Fruit fly (Drosophila melanogaster) Kc167 (cell line): ENCODE results near the gene ppk31.

Experiments
- Myc ChIP-seq: fragments of >200 bp; optimal IDR thresholded peaks from 2 replicates; lab custom pipeline; 2017; ENCODE audit warnings: missing external identifiers
- Sin3A ChIP-seq: fragments of >200 bp; optimal IDR thresholded peaks from 2 replicates; lab custom pipeline; 2018; ENCODE audit warnings: missing external identifiers
- h ChIP-seq: fragments of >200 bp; optimal IDR thresholded peaks from 3 replicates; lab custom pipeline; 2018; ENCODE audit warnings: missing external identifiers
- insv ChIP-seq: fragments of >200 bp; optimal IDR thresholded peaks from 3 replicates; lab custom pipeline; 2018; ENCODE audit warnings: missing external identifiers
- psq ChIP-seq: fragments of >200 bp; optimal IDR thresholded peaks from 2 replicates; lab custom pipeline; 2017; ENCODE audit warnings: missing external identifiers
- ttk ChIP-seq: sonication (Bioruptor generic); optimal IDR thresholded peaks from 2 replicates; lab custom pipeline; 2017; ENCODE audit warnings: missing external identifiers

The ppk31 gene

DNA sequence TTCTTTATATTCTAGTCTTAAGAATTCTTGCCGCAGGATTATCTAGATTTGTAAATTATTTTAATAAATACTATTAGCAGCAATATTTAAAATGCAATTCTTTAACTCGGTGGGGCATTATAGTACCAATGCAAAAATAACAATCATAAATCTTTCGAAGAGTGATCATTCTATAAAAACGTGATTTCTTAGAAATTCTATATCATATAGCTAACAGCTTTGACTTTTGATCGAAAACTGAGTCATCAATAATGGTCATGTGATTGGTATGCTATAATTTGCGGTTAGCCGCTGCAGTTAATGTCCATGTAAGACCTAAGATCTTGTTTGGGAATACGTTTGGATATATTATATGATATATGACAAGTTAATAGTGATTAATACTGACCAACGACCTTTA, at the start of gene ppk31:
ppk31 (plus strand) TSS at position 301 of the 400 bp plus-strand sequence.
- TF ChIP-seq psq (lab: Kevin White, UChicago) = no peak
- TF ChIP-seq Sin3A (lab: Kevin White, UChicago) = no peak
- no peak for TF ChIP-seq ttk (lab: Kevin White, UChicago)
- TF ChIP-seq Myc = no peak
- TF ChIP-seq insv = no peak
- no peak for TF ChIP-seq h

DNA sequence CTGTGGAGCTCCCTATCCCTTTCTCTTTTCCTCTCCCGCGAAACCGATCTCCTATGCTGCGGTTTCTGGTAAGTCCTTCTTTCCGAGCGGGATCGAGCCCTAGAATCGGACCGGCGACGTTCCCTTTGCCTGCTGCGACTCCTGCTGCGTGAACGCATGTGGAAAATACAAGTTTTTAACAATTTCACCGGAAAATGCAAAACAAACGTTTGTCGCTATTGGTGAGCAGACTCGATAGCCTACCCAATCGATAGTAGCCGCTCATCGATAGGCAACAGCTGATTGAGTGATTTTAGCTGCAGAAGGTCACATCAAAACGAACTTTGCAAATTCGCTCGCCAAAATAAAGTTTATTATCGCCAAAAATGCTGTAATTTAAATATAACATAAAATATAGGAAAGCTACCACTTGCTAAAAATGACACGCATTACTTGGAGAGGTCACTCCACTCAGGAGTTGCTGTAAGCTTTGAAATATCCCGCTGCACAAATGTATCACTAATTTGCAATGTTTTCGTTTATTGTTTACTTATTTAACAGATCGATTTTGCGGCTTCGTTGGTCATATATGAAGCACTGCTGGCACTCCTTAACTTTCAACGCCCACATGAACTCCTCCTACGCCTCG, 46.3 kb upstream of the ppk31 start, which contains the start of the genes CG6066 and CG5880:
CG6066 (minus strand) TSS at position 243 of the 628 bp plus-strand sequence.
CG5880 (plus strand) TSS at position 281 of the 628 bp plus-strand sequence.
- TF ChIP-seq psq (lab: Kevin White, UChicago) = no peak
- no peak for TF ChIP-seq Sin3A (lab: Kevin White, UChicago)
- no peak for TF ChIP-seq ttk (lab: Kevin White, UChicago)
- TF ChIP-seq Myc = no peak
- no peak for TF ChIP-seq h
- no peak for TF ChIP-seq insv

DNA sequence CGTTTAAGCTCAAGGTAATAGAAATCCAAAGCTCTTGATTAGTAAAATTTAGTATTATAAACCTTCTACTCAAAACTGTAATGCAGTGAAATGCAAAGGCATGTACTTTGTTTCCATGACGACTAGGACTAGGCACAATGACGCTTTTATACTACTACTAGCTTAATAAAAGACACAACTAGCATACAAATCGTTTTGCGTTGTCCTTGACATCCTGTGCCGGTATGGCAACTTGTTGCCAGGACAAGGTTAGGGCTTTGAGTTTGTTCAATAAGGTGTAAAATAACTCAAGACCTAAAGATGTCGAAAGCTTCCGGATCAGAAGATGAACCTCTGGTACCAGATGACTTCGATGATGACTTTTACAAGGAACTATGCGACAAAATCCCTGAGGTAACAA, 44.6 kb upstream of the ppk31 start, which contains the start of gene CG5882:
CG5882 (plus strand) TSS at position 301 of the 400 bp plus-strand sequence.
- TF ChIP-seq Myc (no peak), Sin3A (lab: Kevin White, UChicago) (no peak), insv (no peak), psq (lab: Kevin White, UChicago) (no peak), h (no peak), ttk (lab: Kevin White, UChicago) (no peak)

DNA sequence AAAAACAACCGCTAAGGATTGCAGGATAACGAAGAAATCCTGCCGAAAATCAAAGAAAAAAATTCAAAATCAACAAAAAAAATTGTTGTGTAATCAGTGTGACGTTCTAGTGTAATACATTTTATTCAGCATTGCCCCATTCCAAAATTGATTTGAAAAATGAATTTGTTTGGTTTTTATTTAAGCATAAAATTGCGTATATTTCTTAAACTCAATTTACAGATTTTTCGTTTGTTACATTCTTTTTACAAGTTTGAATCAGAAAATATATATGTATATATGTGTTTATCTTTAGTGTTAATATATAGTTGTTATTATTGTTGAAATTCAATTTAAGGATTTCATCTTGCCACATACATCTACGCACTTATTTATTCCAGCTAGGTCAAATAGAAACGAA, 38.3 kb upstream of the ppk31 start, which contains the start of gene CG6059:
CG6059 (minus strand) TSS at position 101 of the 400 bp plus-strand sequence.
- TF ChIP-seq ttk (lab: Kevin White, UChicago) (no peak), Sin3A (lab: Kevin White, UChicago) (no peak), psq (lab: Kevin White, UChicago) (no peak), insv (no peak), Myc (no peak), h (no peak)

DNA sequence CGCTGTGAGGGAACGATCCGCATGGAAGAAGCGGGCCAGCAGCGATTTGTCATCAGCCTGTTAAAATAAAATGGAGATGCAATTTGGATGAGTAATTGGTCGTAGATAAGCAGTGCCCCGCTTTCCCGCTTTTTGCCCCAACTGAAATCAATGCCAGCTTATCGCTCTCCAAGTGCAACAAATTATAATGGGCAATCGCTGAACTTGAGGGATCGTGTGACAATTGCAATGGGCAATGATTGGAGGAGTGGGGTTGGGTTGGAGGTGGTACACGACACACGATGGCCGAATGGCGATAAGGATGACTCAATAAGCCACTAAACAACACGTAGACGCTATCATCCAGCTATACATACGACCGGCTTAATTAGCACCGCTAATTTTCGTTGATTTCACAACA, 34.2 kb upstream of the ppk31 start:
- TF ChIP-seq Myc (no peak), h (no peak), psq (lab: Kevin White, UChicago) (no peak), Sin3A (lab: Kevin White, UChicago) (no peak), insv (no peak), ttk (lab: Kevin White, UChicago) (no peak)

DNA sequence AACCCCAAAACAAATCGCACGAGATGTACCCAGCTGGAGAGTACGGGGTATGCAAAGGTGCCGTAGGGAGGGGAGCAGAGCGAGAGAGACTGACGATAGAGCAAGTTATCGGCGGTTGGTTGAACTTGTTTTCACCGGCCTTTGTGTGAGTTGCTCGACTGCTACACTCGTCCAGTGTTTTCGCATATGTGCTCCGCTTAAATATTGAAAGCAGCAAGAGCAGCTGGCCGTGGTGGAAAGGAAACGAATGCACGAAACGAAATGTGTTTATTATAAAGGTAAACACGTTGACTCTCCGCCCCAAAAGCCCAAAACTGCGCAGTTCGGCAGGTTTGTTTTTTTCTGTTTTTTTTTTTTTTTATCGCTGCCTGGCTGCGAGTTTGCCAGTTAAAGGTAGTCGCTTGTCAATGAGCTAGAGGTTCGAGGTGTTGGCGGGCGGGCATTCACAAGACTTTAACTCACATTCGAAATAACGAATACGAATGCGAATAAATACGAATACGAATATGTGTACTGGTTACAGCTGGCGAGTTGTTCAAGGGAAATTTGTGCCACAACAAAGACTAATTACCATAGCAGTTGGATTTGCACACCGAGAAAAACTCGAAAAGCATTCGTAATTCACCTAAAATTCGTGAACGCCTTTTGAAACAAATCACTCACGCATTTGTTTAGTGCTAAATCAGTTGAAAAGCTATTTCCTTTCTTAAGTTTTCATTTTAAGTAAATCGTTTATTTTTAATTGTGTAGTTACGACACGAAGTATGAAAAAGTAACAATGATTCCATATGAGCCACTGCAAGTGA, 33.1 kb upstream of the ppk31 start:
- TF ChIP-seq ttk (lab: Kevin White, UChicago) (no peak), insv (no peak), Myc (no peak), Sin3A (lab: Kevin White, UChicago) (no peak), psq (lab: Kevin White, UChicago) (no peak), h (no peak)

DNA sequence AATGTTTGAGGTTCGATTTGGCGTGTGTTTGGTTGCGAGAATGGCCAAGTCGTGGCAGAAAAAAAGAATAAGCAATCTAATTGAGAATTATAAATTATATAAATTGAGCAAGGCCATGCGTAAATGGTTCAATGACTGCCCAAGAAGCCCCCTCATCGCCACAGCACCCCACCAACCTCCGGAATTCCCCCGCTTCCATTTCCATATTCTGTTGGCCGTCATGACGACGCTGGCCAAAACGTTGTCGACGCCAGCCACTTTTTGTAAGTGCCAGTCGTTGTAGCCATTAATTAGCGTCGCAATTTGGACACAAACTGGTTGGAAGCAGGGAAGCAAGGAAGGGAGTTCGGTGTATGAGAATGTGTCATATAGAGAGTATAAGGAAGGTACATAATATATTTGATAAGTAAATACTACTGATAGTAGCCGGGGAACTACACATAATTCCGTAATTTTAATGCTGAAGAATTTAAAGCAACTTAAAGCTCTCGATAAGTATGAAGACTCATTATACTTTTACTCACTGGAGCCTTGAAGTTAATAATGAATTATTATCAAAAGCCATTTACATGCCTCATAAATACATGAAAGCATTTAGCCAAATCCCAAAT, 32.3 kb upstream of the ppk31 start:
- TF ChIP-seq ttk (lab: Kevin White, UChicago) (no peak), Sin3A (lab: Kevin White, UChicago) (no peak), psq (lab: Kevin White, UChicago) (no peak), insv (no peak), Myc (no peak), h (no peak)

DNA sequence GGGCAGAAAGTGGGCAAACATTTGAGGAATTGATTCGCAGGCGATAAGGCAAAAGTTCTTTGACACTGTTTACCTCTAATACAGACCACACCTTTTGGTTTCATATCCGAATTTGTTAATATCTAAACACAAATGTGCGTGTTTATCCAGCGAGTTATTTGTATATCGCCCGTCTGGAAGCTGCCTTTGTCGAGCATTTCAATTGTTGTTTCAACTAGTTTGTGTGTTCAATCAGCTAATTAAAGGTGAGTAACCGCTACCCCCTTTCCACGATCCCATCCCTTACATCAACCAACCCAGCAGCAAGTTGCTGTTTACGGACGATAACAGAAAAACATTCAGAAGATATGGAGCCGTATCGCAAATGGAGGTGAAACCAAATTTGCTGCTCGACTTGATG, 31.5 kb upstream of the ppk31 start:
- no peak for TF ChIP-seq Myc
- no peak for TF ChIP-seq ttk (lab: Kevin White, UChicago)
- TF ChIP-seq Sin3A (lab: Kevin White, UChicago) = no peak
- no peak for TF ChIP-seq h
- TF ChIP-seq psq (lab: Kevin White, UChicago) = no peak
- no peak for TF ChIP-seq insv

DNA sequence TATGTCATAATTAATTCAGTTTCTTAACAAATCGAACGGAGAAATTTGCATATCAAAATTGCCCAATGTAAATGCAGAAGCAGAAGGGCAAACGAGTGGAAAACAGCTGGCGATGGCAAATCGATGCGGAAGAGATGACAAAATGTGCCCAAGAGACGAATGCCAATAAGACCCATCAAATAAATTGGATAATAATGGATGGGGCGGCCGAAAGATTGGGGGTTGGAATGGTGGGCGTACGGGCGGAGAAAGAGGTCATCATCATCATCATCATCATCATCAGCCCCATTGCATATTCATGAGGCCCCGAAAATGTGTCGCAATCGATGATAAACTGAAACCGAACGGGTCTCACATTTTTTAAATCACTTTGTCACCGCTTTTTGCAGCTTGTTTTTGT, 28.9 kb upstream of the ppk31 start:
- TF ChIP-seq h = no peak
- no peak for TF ChIP-seq psq (lab: Kevin White, UChicago)
- no peak for TF ChIP-seq Myc
- no peak for TF ChIP-seq insv
- no peak for TF ChIP-seq ttk (lab: Kevin White, UChicago)

DNA sequence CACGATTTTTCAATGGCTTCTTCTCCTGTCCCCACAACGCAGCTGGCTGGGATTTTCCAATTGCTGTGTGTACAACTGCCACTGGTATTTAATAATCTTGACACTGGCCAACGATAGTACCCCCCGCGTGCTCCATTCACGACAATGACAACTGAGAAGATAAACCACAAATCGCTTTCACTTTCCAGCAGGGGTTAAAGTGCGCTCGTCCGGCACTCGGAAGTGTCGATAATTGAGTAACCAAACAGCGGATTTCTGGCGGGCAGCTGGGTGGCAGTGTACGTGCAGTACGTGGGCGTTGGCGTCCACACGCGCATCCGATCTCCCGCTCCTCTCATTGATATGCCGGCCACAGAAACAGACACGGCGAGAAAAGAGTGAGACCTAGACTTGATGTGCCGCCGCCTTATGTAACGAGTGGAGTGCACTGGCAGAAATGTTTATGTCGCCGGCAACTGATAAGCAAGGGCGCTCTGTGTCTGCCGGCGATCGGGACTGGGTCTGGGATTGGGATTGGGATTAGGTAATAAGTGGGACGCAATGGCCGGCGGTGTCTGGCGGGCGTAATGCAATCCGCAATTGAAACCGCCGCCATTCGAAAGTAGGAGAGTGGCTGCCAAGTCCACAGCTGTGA, 28.1 kb upstream of the ppk31 start:
- no peak for TF ChIP-seq insv
- no peak for TF ChIP-seq psq (lab: Kevin White, UChicago)
- no peak for TF ChIP-seq Myc
- no peak for TF ChIP-seq Sin3A (lab: Kevin White, UChicago)
- no peak for TF ChIP-seq ttk (lab: Kevin White, UChicago)
- no peak for TF ChIP-seq h

DNA sequence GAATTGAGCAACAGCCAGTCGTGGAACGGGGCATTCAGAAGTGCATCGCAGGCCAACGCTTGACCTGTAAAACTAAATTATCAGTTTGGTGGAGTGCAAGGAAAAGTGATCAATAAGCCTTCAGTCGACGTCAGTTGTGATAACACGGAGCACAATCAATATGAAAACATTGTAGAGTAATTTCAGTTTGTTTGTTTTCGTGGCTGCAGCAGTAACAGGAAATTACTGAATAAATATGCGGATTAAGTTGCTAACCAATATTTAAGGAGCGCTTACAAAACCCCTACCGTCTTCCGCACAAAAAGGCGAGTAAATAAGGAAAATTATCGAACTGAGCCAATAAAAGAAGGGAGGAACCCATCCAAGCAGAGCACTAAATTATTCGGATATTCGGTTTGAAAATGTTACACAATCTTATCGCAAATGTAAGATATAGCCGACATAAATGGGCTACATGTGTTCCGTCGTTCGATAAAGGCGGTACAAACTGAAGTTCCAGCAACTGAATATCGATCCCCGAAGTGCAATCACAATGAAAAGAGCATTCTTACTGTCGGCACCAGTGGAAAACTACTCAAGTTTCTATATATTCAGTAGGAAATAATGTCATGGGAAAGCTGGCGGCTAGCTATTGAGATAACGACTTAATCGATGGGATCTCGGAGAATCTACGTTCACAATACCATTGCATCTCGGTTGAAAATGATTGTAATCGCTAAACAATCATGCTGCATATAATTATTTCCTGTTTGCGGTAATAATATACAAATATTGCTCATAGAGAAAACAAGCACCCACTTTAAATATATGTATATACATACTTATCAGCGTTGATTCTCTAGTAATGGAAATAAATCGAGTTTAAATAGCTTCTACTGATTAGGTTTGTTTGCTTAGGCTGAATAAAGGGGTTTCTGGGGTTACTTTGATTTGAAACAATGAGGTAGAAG, 27.0 kb upstream of the ppk31 start:
- TF ChIP-seq Myc = no peak
- no peak for TF ChIP-seq psq (lab: Kevin White, UChicago)
- no peak for TF ChIP-seq h
- TF ChIP-seq ttk (lab: Kevin White, UChicago) = no peak
- TF ChIP-seq insv = no peak
- no peak for TF ChIP-seq Sin3A (lab: Kevin White, UChicago)
